Fruit fly (Drosophila melanogaster): ENCODE measurements around the gene Ziz.

DNA sequence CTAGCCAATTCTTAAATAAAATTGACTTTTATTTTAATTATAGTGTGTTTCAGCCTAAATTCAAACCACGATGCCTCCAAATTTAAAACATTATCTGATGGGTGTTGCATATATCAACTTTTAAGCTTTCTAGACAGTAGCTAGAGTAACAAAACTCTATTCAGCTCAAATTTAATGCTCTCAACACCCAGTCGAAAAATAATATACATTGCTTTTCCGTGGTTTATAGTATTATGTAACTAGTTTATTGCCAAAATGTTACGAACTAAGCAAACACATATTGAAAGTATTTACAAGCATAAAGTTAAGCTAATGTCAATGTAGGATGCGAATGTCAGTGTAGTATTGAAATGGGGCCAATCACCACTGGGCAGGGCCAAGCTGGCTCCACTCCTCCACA, 65.8 kb downstream of the Ziz start:
- TF ChIP-seq gem (tag; optimal IDR thresholded peaks at IDR 0.05) (no peak), CG7839 (tag; optimal IDR thresholded peaks at IDR 0.05) (no peak), slbo (GFP tag; IDR thresholded peaks at IDR 0.05) (no peak), CG13296 (GFP tag; optimal IDR thresholded peaks at IDR 0.05) (no peak), toy (GFP tag; IDR thresholded peaks at IDR 0.05) (no peak), CG8290 (GFP tag; optimal IDR thresholded peaks at IDR 0.05) (no peak), CG8290 (tag; optimal IDR thresholded peaks at IDR 0.05) (no peak), CG15011 (GFP tag; optimal IDR thresholded peaks at IDR 0.05) (no peak), maf-S (GFP tag; optimal IDR thresholded peaks at IDR 0.05) (no peak), CG10267 (tag; optimal IDR thresholded peaks at IDR 0.05) (no peak), CG12942 (GFP tag; optimal IDR thresholded peaks at IDR 0.05) (no peak), sens (GFP tag) (peak; percentile 54), CG17568 (GFP tag; optimal IDR thresholded peaks at IDR 0.05) (no peak), CG2129 (GFP tag; IDR thresholded peaks at IDR 0.05; ENCODE audit: partially characterized antibody) (no peak), CG14050 (GFP tag; IDR thresholded peaks at IDR 0.05) (no peak)

All from whole organism, embryonic.